Fruit fly (Drosophila melanogaster) whole organism, embryonic: Measurements from ENCODE around the gene SMC1.

Experiments used
- Asciz ChIP-seq: fragments of 200-800 bp; sonication (Bioruptor generic); optimal IDR thresholded peaks from 2 replicates; lab custom pipeline; 2017; ENCODE audit warnings: missing biosample characterization, mild to moderate bottlenecking, missing genetic modification characterization, missing genetic modification reagents
- BEAF-32 ChIP-seq: fragments of 200-800 bp; sonication (Bioruptor generic); optimal IDR thresholded peaks from 3 replicates; lab custom pipeline; 2017; ENCODE audit warnings: missing biosample characterization, missing genetic modification characterization, mild to moderate bottlenecking, moderate library complexity, missing genetic modification reagents
- C15 ChIP-seq: fragments of 200-800 bp; sonication (Bioruptor generic); IDR thresholded peaks from 3 replicates; pipeline ENCODE4 v1.3.6; 2022; ENCODE audit warnings: missing biosample characterization, missing genetic modification characterization
- CG10147 ChIP-seq: fragments of 200-800 bp; sonication (Bioruptor generic); optimal IDR thresholded peaks from 2 replicates; lab custom pipeline; 2019; ENCODE audit warnings: missing biosample characterization, mild to moderate bottlenecking, missing genetic modification characterization, moderate library complexity
- CG10209 ChIP-seq: fragments of 200-800 bp; sonication (Bioruptor generic); optimal IDR thresholded peaks from 3 replicates; lab custom pipeline; 2017; ENCODE audit warnings: missing biosample characterization, mild to moderate bottlenecking, missing genetic modification characterization, missing genetic modification reagents
- CG12744 ChIP-seq: fragments of 200-800 bp; sonication (Bioruptor generic); optimal IDR thresholded peaks from 2 replicates; lab custom pipeline; 2016; ENCODE audit warnings: missing biosample characterization, missing genetic modification characterization
- CG13287 ChIP-seq: fragments of 200-800 bp; sonication (Bioruptor generic); IDR thresholded peaks from 2 replicates; pipeline ENCODE4 v1.3.6; 2022; ENCODE audit warnings: missing biosample characterization, missing genetic modification characterization; ENCODE audit not compliant: partially characterized antibody
- CG13775 ChIP-seq: fragments of 200-800 bp; sonication (Bioruptor generic); optimal IDR thresholded peaks from 3 replicates; lab custom pipeline; 2017; ENCODE audit warnings: missing biosample characterization, mild to moderate bottlenecking, missing genetic modification characterization
- CG15696 ChIP-seq: fragments of 200-800 bp; sonication (Bioruptor generic); optimal IDR thresholded peaks from 2 replicates; lab custom pipeline; 2019; ENCODE audit warnings: missing biosample characterization, mild to moderate bottlenecking, missing genetic modification characterization, moderate library complexity
- CG16779 ChIP-seq: fragments of 200-800 bp; sonication (Bioruptor generic); IDR thresholded peaks from 2 replicates; pipeline ENCODE4 v1.3.6; 2022; ENCODE audit warnings: missing biosample characterization, missing genetic modification characterization
- CG3847 ChIP-seq: fragments of 200-800 bp; sonication (Bioruptor generic); IDR thresholded peaks from 2 replicates; pipeline ENCODE4 v1.3.6; 2022; ENCODE audit warnings: missing biosample characterization, missing genetic modification characterization
- CG4328 ChIP-seq: fragments of 200-800 bp; sonication (Bioruptor generic); optimal IDR thresholded peaks from 3 replicates; lab custom pipeline; 2017; ENCODE audit warnings: missing biosample characterization, missing genetic modification reagents, missing genetic modification characterization
- CG4617 ChIP-seq: fragments of 200-800 bp; sonication (Bioruptor generic); optimal IDR thresholded peaks from 3 replicates; lab custom pipeline; 2016; ENCODE audit warnings: missing biosample characterization, missing genetic modification characterization, borderline replicate concordance
- CG7357 ChIP-seq: fragments of 200-800 bp; sonication (Bioruptor generic); IDR thresholded peaks from 3 replicates; pipeline ENCODE4 v1.3.6; 2022; ENCODE audit warnings: missing biosample characterization, missing genetic modification characterization
- CG8478 ChIP-seq: fragments of >200 bp; optimal IDR thresholded peaks from 2 replicates; lab custom pipeline; 2018
- CG9437 ChIP-seq: fragments of 200-800 bp; sonication (Bioruptor generic); optimal IDR thresholded peaks from 2 replicates; lab custom pipeline; 2018; ENCODE audit warnings: missing biosample characterization, mild to moderate bottlenecking, missing genetic modification characterization
- Camta ChIP-seq: fragments of 200-800 bp; sonication (Bioruptor generic); optimal IDR thresholded peaks from 2 replicates; lab custom pipeline; 2016; ENCODE audit warnings: missing biosample characterization, missing genetic modification characterization
- CkIIα-i1 ChIP-seq: fragments of 200-800 bp; sonication (Bioruptor generic); IDR thresholded peaks from 2 replicates; pipeline ENCODE4 v1.3.6; 2022; ENCODE audit warnings: missing biosample characterization, missing genetic modification characterization
- Doc2 ChIP-seq: fragments of 200-800 bp; sonication (Bioruptor generic); IDR thresholded peaks from 2 replicates; pipeline ENCODE4 v1.3.6; 2022; ENCODE audit warnings: missing biosample characterization, missing genetic modification characterization
- HLH4C ChIP-seq: fragments of 200-800 bp; sonication (Bioruptor generic); IDR thresholded peaks from 3 replicates; pipeline ENCODE4 v1.3.6; 2022; ENCODE audit warnings: missing biosample characterization, missing genetic modification characterization; ENCODE audit not compliant: partially characterized antibody
- Hey ChIP-seq: fragments of 200-800 bp; sonication (Bioruptor generic); optimal IDR thresholded peaks from 3 replicates; lab custom pipeline; 2018; ENCODE audit warnings: missing biosample characterization, mild to moderate bottlenecking, missing genetic modification characterization
- Hmr ChIP-seq: fragments of 200-800 bp; sonication (Bioruptor generic); optimal IDR thresholded peaks from 3 replicates; lab custom pipeline; 2017; ENCODE audit warnings: mild to moderate bottlenecking, missing biosample characterization, missing genetic modification reagents, missing genetic modification characterization
- Lim3 ChIP-seq: fragments of 200-800 bp; sonication (Bioruptor generic); IDR thresholded peaks from 2 replicates; pipeline ENCODE4 v1.3.6; 2022; ENCODE audit warnings: missing biosample characterization, missing genetic modification characterization
- MBD-R2 ChIP-seq: fragments of 200-800 bp; sonication (Bioruptor generic); IDR thresholded peaks from 2 replicates; pipeline ENCODE4 v1.3.6; 2022; ENCODE audit warnings: missing biosample characterization, missing genetic modification characterization
- Med ChIP-seq: fragments of 200-800 bp; sonication (Bioruptor generic); peaks from one replicate; lab custom pipeline; 2016; ENCODE audit warnings: missing biosample characterization, missing genetic modification characterization, mild to moderate bottlenecking, inconsistent platforms, moderate library complexity
- Mes4 ChIP-seq: fragments of 200-800 bp; sonication (Bioruptor generic); optimal IDR thresholded peaks from 2 replicates; lab custom pipeline; 2016; ENCODE audit warnings: missing biosample characterization, missing genetic modification characterization
- Mrtf ChIP-seq: fragments of 200-800 bp; sonication (Bioruptor generic); IDR thresholded peaks from 3 replicates; pipeline ENCODE4 v1.3.6; 2022; ENCODE audit warnings: missing biosample characterization, missing genetic modification characterization
- PHDP ChIP-seq: fragments of 200-800 bp; sonication (Bioruptor generic); optimal IDR thresholded peaks from 3 replicates; lab custom pipeline; 2018; ENCODE audit warnings: missing biosample characterization, mild to moderate bottlenecking, missing genetic modification characterization, moderate library complexity
- Ravus ChIP-seq: fragments of 200-800 bp; sonication (Bioruptor generic); IDR thresholded peaks from 2 replicates; pipeline ENCODE4 v1.3.6; 2022; ENCODE audit warnings: missing biosample characterization, missing genetic modification characterization
- Sox100B ChIP-seq: fragments of 200-800 bp; sonication (Bioruptor generic); optimal IDR thresholded peaks from 3 replicates; lab custom pipeline; 2018; ENCODE audit warnings: missing biosample characterization, mild to moderate bottlenecking, missing genetic modification characterization
- Xrp1 ChIP-seq: fragments of 200-800 bp; sonication (Bioruptor generic); IDR thresholded peaks from 2 replicates; pipeline ENCODE4 v1.3.6; 2022; ENCODE audit warnings: missing biosample characterization, missing genetic modification characterization
- amos ChIP-seq: fragments of 200-800 bp; sonication (Bioruptor generic); IDR thresholded peaks from 2 replicates; pipeline ENCODE4 v1.3.6; 2022; ENCODE audit warnings: missing biosample characterization, missing genetic modification characterization; ENCODE audit not compliant: partially characterized antibody
- danr ChIP-seq: fragments of 200-800 bp; sonication (Bioruptor generic); IDR thresholded peaks from 2 replicates; pipeline ENCODE4 v1.3.6; 2022; ENCODE audit warnings: missing biosample characterization, missing genetic modification characterization
- fd64A ChIP-seq: fragments of 200-800 bp; sonication (Bioruptor generic); optimal IDR thresholded peaks from 3 replicates; lab custom pipeline; 2018; ENCODE audit warnings: missing biosample characterization, mild to moderate bottlenecking, missing genetic modification characterization
- gcm2 ChIP-seq: fragments of 200-800 bp; sonication (Bioruptor generic); optimal IDR thresholded peaks from 2 replicates; lab custom pipeline; 2016; ENCODE audit warnings: missing biosample characterization, missing genetic modification characterization
- gsb-n ChIP-seq: fragments of 200-800 bp; sonication (Bioruptor generic); optimal IDR thresholded peaks from 3 replicates; lab custom pipeline; 2018; ENCODE audit warnings: missing biosample characterization, mild to moderate bottlenecking, missing genetic modification characterization
- ken ChIP-seq: fragments of 200-800 bp; sonication (Bioruptor generic); IDR thresholded peaks from 3 replicates; pipeline ENCODE4 v1.3.6; 2022; ENCODE audit warnings: missing biosample characterization, missing genetic modification characterization
- lilli ChIP-seq: fragments of 200-800 bp; sonication (Bioruptor generic); optimal IDR thresholded peaks from 3 replicates; lab custom pipeline; 2016; ENCODE audit warnings: missing biosample characterization, missing genetic modification characterization
- nmo ChIP-seq: fragments of 200-800 bp; sonication (Bioruptor generic); optimal IDR thresholded peaks from 2 replicates; lab custom pipeline; 2018; ENCODE audit warnings: missing biosample characterization, mild to moderate bottlenecking, missing genetic modification characterization, moderate library complexity
- prd ChIP-seq, 3 experiments: fragments of >200 bp in 2 of 3; fragments of 200-800 bp in 1 of 3; sonication (Bioruptor generic) in 1 of 3; optimal IDR thresholded peaks in 2 of 3; IDR thresholded peaks in 1 of 3; 2 replicates in 2 of 3; 3 replicates in 1 of 3; pipeline versions ENCODE4 v1.3.6 to Lab custom; 2017 to 2022; ENCODE audit warnings: missing biosample characterization in 1 of 3, missing genetic modification characterization in 1 of 3
- repo ChIP-seq: fragments of 200-800 bp; sonication (Bioruptor generic); optimal IDR thresholded peaks from 2 replicates; lab custom pipeline; 2016; ENCODE audit warnings: missing biosample characterization, missing genetic modification characterization
- row ChIP-seq: fragments of 200-800 bp; sonication (Bioruptor generic); IDR thresholded peaks from 3 replicates; pipeline ENCODE4 v1.3.6; 2022; ENCODE audit warnings: missing biosample characterization, missing genetic modification characterization
- scrt ChIP-seq: fragments of 200-800 bp; sonication (Bioruptor generic); optimal IDR thresholded peaks from 2 replicates; lab custom pipeline; 2018; ENCODE audit warnings: missing biosample characterization, mild to moderate bottlenecking, missing genetic modification characterization, moderate library complexity
- seq ChIP-seq: fragments of 200-800 bp; sonication (Bioruptor generic); IDR thresholded peaks from 2 replicates; pipeline ENCODE4 v1.3.6; 2022; ENCODE audit warnings: missing biosample characterization, missing genetic modification characterization
- sima ChIP-seq: fragments of 200-800 bp; sonication (Bioruptor generic); optimal IDR thresholded peaks from 2 replicates; lab custom pipeline; 2016; ENCODE audit warnings: missing biosample characterization, missing genetic modification characterization
- tup ChIP-seq: fragments of 200-800 bp; sonication (Bioruptor generic); optimal IDR thresholded peaks from 2 replicates; lab custom pipeline; 2016; ENCODE audit warnings: missing biosample characterization, mild to moderate bottlenecking, missing genetic modification characterization, moderate library complexity
- zen ChIP-seq: fragments of 200-800 bp; sonication (Bioruptor generic); optimal IDR thresholded peaks from 3 replicates; lab custom pipeline; 2018; ENCODE audit warnings: missing biosample characterization, mild to moderate bottlenecking, missing genetic modification characterization, moderate library complexity

Gene SMC1

dm6 chr3R:24099039-24100026 lies 41.2 kb downstream of the SMC1 start (continued):
- TF ChIP-seq amos (GFP tag; lab: Robert Waterston, UW) (no peak), HLH4C (no peak), sima (GFP tag; lab: Kevin White, UChicago) (peak; percentile 23), danr (GFP tag; lab: Robert Waterston, UW) (no peak), nmo (GFP tag; lab: Kevin White, UChicago) (peak; percentile 77), Camta (GFP tag; lab: Kevin White, UChicago) (peak; percentile 84), row (GFP tag; lab: Robert Waterston, UW) (peak; percentile 94), CG16779 (GFP tag; lab: Robert Waterston, UW) (0 out of 2 replicates have a peak, but pooled peaks have one; percentile 46), CG12744 (peak; percentile 39), Asciz (peak; percentile 71), repo (peak; percentile 73), Mes4 (peak; percentile 50), Doc2 (GFP tag; lab: Robert Waterston, UW) (no peak), Xrp1 (GFP tag; lab: Robert Waterston, UW) (peak; percentile 87), prd (optimal IDR thresholded peaks at IDR 0.05; lab: Kevin White, UChicago) (no peak), prd (GFP tag; IDR thresholded peaks at IDR 0.05; lab: Robert Waterston, UW) (peak; percentile 89), CkIIα-i1 (GFP tag; lab: Robert Waterston, UW) (peak; percentile 61; the same call in 1 of the 2 replicates), CG4328 (GFP tag; lab: Kevin White, UChicago) (no peak), BEAF-32 (GFP tag; lab: Kevin White, UChicago) (no peak), CG3847 (GFP tag; lab: Robert Waterston, UW) (peak; percentile 76), ken (GFP tag; lab: Robert Waterston, UW) (peak; percentile 68; the same call in 2 of the 3 replicates), Mrtf (GFP tag; lab: Robert Waterston, UW) (peak; percentile 81), Hey (tag; lab: Kevin White, UChicago) (no peak), CG7357 (GFP tag; lab: Robert Waterston, UW) (peak; percentile 68; the same call in 2 of the 3 replicates), seq (peak; percentile 85), gcm2 (GFP tag; lab: Kevin White, UChicago) (peak; percentile 62), CG10147 (peak; percentile 54), CG8478 (lab: Kevin White, UChicago) (no peak), gsb-n (peak; percentile 43), Hmr (peak; percentile 64), Med (GFP tag; lab: Kevin White, UChicago) (peak; percentile 98), Lim3 (GFP tag; lab: Robert Waterston, UW) (peak; percentile 62; the same call in 1 of the 2 replicates), CG13775 (GFP tag; lab: Kevin White, UChicago) (peak; percentile 60), PHDP (peak; percentile 79), tup (GFP tag; lab: Kevin White, UChicago) (peak; percentile 43), C15 (GFP tag; lab: Robert Waterston, UW) (peak; percentile 60; the same call in 1 of the 3 replicates), Sox100B (GFP tag; lab: Kevin White, UChicago) (peak; percentile 21), lilli (GFP tag; lab: Kevin White, UChicago) (peak; percentile 86), CG10209 (GFP tag; lab: Kevin White, UChicago) (peak; percentile 81), MBD-R2 (GFP tag; lab: Robert Waterston, UW) (peak; percentile 59; the same call in 1 of the 2 replicates), fd64A (no peak), CG15696 (tag; lab: Kevin White, UChicago) (no peak), CG4617 (GFP tag; lab: Kevin White, UChicago) (peak; percentile 31), zen (peak; percentile 50), scrt (peak; percentile 60), CG13287 (GFP tag; lab: Robert Waterston, UW) (no peak), CG9437 (GFP tag; lab: Kevin White, UChicago) (peak; percentile 26), Ravus (peak; percentile 54; the same call in 1 of the 2 replicates)
